Worm (Caenorhabditis elegans): Measurements from ENCODE around the gene clec-135.
A peak's percentile ranks its signal among the peaks of the same experiment; 100 is the strongest.

clec-135 gene

DNA sequence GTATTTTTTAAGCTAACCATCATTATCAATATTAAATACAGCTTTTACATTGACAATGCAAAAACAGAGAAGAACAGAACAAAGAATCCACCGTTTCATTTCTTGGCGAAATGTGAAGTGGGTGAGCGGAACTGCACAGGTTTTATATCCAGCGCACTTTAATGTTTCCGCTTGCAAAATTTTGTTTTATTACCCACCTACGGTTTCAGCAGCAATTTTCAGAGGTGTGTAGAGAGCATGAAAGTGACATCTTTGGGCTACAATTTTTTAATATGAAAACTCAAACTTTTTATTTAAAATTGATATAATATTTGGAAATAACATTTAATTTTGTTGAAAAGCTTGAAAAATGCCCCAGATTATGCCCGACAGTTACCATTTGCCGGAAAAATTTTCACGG is at the start of gene clec-135:
Gene clec-135, minus strand, starts transcription at position 101 of the 400 bp plus-strand sequence.
- TF ChIP-seq elt-2 (tag; optimal IDR thresholded peaks at IDR 0.05), result no peak

DNA sequence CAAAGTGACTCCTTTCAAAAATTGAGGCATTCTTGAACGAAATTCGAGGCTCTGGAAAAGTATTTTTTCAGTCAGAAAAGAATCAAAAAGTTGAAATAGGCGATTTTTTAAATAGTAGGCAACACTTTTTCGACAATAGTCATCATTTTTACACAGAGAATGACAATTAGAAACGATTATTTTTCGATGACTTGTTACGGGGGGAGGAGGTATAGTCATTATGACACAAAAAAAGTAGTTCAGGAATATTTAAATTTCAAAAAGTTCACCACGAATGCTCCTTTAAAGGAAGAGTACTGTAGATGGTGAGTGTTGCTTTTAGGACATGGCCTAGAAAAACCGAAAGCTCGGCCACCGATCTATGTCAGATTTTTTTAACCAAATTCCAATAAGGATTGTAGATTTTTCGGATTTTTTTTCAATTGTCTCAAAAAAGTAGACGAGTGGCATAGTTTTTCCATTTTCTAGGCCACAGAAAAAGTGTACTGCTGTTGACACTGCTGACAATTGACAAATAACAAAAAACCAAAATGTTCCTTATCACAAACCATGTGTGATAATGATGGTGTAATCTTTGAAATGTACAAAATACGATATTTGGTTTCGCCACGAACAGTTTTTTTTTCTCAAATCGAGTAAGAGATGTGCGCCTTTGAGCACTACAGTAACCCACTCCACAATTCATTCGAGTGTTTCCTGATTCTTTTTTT is 48.5 kb upstream of the clec-135 start, which contains the start of gene Y52E8A.3:
Gene Y52E8A.3, minus strand, starts transcription at position 51 of the 710 bp plus-strand sequence.
- TF ChIP-seq sox-2 (GFP tag; IDR thresholded peaks at IDR 0.05) (no peak), ref-2 (tag; optimal IDR thresholded peaks at IDR 0.05) (no peak), ahr-1 (tag; optimal IDR thresholded peaks at IDR 0.05) (no peak), dmd-4 (tag; optimal IDR thresholded peaks at IDR 0.05; ENCODE audit: borderline replicate concordance) (no peak), ceh-48 (tag; optimal IDR thresholded peaks at IDR 0.05) (no peak), C08G9.2 (tag; optimal IDR thresholded peaks at IDR 0.05) (no peak), ceh-2 (tag; optimal IDR thresholded peaks at IDR 0.05) (no peak), zip-5 (tag; optimal IDR thresholded peaks at IDR 0.05) (no peak), pax-1 (tag; optimal IDR thresholded peaks at IDR 0.05) (no peak), rnt-1 (tag; optimal IDR thresholded peaks at IDR 0.05) (no peak), npax-4 (tag; optimal IDR thresholded peaks at IDR 0.05) (no peak), nhr-232 (tag; optimal IDR thresholded peaks at IDR 0.05) (no peak), elt-2 (tag; optimal IDR thresholded peaks at IDR 0.05) (no peak), unc-55 (GFP tag; optimal IDR thresholded peaks at IDR 0.05) (no peak), C38D4.7 (GFP tag; optimal IDR thresholded peaks at IDR 0.05) (no peak), hlh-8 (tag; optimal IDR thresholded peaks at IDR 0.05) (no peak)

DNA sequence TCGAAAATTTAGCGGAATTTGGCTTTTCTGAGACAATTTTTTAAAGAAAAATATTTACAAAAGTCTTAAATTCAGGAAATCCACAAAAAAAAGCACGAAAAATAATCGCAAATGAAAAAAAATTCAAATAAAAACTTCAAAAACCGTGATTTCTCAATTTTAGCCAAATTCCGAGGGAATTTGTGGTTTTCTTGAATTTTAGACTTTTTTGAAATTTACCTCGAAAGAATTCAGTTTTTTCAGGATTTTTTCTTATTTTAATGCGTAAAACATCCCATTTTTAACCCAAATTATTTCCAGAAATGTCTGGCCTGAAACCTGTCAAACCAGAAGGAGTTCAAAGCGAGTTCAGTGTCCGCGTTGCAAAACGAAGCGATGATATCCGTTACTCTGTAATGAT is 42.7 kb upstream of the clec-135 start, which contains the start of gene gtf-2F1:
Gene gtf-2F1, plus strand, starts transcription at position 301 of the 400 bp plus-strand sequence.
- TF ChIP-seq ceh-30 (tag; optimal IDR thresholded peaks at IDR 0.05) (no peak), mec-3 (tag; optimal IDR thresholded peaks at IDR 0.05; ENCODE audit: borderline replicate concordance) (no peak), hlh-30 (tag; optimal IDR thresholded peaks at IDR 0.05; ENCODE audit: insufficient read depth) (no peak), hlh-8 (tag; optimal IDR thresholded peaks at IDR 0.05) (no peak), ceh-34 (tag; optimal IDR thresholded peaks at IDR 0.05) (no peak), ttx-3 (tag; optimal IDR thresholded peaks at IDR 0.05) (no peak), pqm-1 (tag; optimal IDR thresholded peaks at IDR 0.05) (no peak), pag-3 (tag; optimal IDR thresholded peaks at IDR 0.05; ENCODE audit: borderline replicate concordance) (no peak), sox-4 (tag; optimal IDR thresholded peaks at IDR 0.05) (no peak), ceh-22 (tag; optimal IDR thresholded peaks at IDR 0.05) (no peak), ceh-2 (tag; optimal IDR thresholded peaks at IDR 0.05) (no peak), pha-2 (tag; optimal IDR thresholded peaks at IDR 0.05) (no peak)

DNA sequence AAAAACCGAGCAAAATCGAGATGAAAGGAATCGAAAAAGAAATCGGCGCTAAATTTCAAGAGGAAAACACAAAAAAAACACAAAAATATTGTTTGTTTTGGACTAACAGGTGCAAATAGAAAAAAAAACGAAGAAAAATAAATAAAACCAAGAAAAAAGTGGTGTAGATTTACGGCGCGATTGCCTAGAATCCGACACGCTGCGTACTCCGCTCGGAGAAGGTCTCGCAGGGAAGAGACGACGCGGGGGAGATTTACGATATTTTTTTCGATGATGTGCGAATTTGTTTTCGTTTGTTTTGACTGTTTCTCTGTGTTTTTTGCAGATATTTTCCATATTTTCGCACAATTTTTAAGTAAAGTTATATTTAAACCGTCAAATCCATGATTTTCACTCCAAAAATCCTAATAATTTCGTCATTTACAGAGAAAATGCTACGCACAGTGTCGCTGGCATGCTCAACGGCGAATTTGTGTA is 40.7 kb upstream of the clec-135 start, which contains the start of gene sco-1:
Gene sco-1, plus strand, starts transcription at position 427 of the 477 bp plus-strand sequence.
- no peak for TF ChIP-seq dmd-4 (tag; optimal IDR thresholded peaks at IDR 0.05; ENCODE audit: borderline replicate concordance)
- peak; percentile 30 for TF ChIP-seq F13H6.1 (tag; optimal IDR thresholded peaks at IDR 0.05)
- peak; percentile 84 for TF ChIP-seq elt-2 (tag; optimal IDR thresholded peaks at IDR 0.05)
- TF ChIP-seq ceh-31 (tag; optimal IDR thresholded peaks at IDR 0.05), result peak; percentile 95
- no peak for TF ChIP-seq pha-4 (tag; optimal IDR thresholded peaks at IDR 0.05)
- TF ChIP-seq hlh-6 (tag; optimal IDR thresholded peaks at IDR 0.05), result no peak
- TF ChIP-seq ceh-9 (tag; optimal IDR thresholded peaks at IDR 0.05), result no peak
- TF ChIP-seq ceh-48 (tag; optimal IDR thresholded peaks at IDR 0.05), result peak; percentile 11
- no peak for TF ChIP-seq odd-2 (tag; optimal IDR thresholded peaks at IDR 0.05)
- no peak for TF ChIP-seq fkh-6 (tag; optimal IDR thresholded peaks at IDR 0.05)
- peak; percentile 83 for TF ChIP-seq rnt-1 (tag; optimal IDR thresholded peaks at IDR 0.05)
- no peak for TF ChIP-seq pat-9 (tag; optimal IDR thresholded peaks at IDR 0.05)
- TF ChIP-seq unc-55 (GFP tag; optimal IDR thresholded peaks at IDR 0.05), result peak; percentile 63
- TF ChIP-seq hlh-8 (tag; optimal IDR thresholded peaks at IDR 0.05), result peak; percentile 73
- peak; percentile 41 for TF ChIP-seq ztf-16 (tag; optimal IDR thresholded peaks at IDR 0.05)
- peak; percentile 83 for TF ChIP-seq nfya-1 (tag; optimal IDR thresholded peaks at IDR 0.05)
- peak; percentile 48 for TF ChIP-seq pqm-1 (tag; optimal IDR thresholded peaks at IDR 0.05)
- peak; percentile 58 for TF ChIP-seq tbx-7 (tag; optimal IDR thresholded peaks at IDR 0.05)
- peak; percentile 83 for TF ChIP-seq pax-1 (tag; optimal IDR thresholded peaks at IDR 0.05)
- TF ChIP-seq hlh-30 (tag; optimal IDR thresholded peaks at IDR 0.05; ENCODE audit: insufficient read depth), result no peak
- TF ChIP-seq tbx-2 (tag; optimal IDR thresholded peaks at IDR 0.05), result peak; percentile 86
- peak; percentile 76 for TF ChIP-seq ref-2 (tag; optimal IDR thresholded peaks at IDR 0.05)
- TF ChIP-seq syd-9 (tag; optimal IDR thresholded peaks at IDR 0.05), result no peak
- TF ChIP-seq ceh-18 (tag; optimal IDR thresholded peaks at IDR 0.05), result peak; percentile 65
- TF ChIP-seq sox-4 (tag; optimal IDR thresholded peaks at IDR 0.05), result no peak
- TF ChIP-seq zip-5 (tag; optimal IDR thresholded peaks at IDR 0.05), result peak; percentile 44
- peak; percentile 6 for TF ChIP-seq ahr-1 (tag; optimal IDR thresholded peaks at IDR 0.05)
- TF ChIP-seq mec-3 (tag; optimal IDR thresholded peaks at IDR 0.05; ENCODE audit: borderline replicate concordance), result peak; percentile 48
- TF ChIP-seq ceh-22 (tag; optimal IDR thresholded peaks at IDR 0.05), result no peak
- TF ChIP-seq unc-3 (GFP tag; conservative IDR thresholded peaks at IDR 0.05), result no peak
- TF ChIP-seq unc-3 (tag; optimal IDR thresholded peaks at IDR 0.05), result peak; percentile 36
